Worm (Caenorhabditis elegans) whole organism, early embryonic: ENCODE results near the gene prp-3.

ENCODE experiments used
- B0310.2 ChIP-seq: sonication (generic microtip); optimal IDR thresholded peaks from 2 replicates; lab custom pipeline; 2016; ENCODE audit warnings: mild to moderate bottlenecking, missing genetic modification characterization, missing compliant biosample characterization
- F13C5.2 ChIP-seq: sonication (generic microtip); optimal IDR thresholded peaks from 2 replicates; lab custom pipeline; 2017; ENCODE audit warnings: mild to moderate bottlenecking, missing genetic modification characterization, inconsistent platforms, missing compliant biosample characterization
- aly-1 ChIP-seq: sonication (generic microtip); optimal IDR thresholded peaks from 2 replicates; lab custom pipeline; 2016; ENCODE audit warnings: missing genetic modification characterization, missing compliant biosample characterization
- ama-1 ChIP-seq: fragments of 150-350 bp; optimal IDR thresholded peaks from 2 replicates; lab custom pipeline; 2014
- ceh-13 ChIP-seq: fragments of 200-800 bp; sonication (Bioruptor generic); optimal IDR thresholded peaks from 2 replicates; lab custom pipeline; 2018; ENCODE audit warnings: mild to moderate bottlenecking, missing genetic modification characterization, missing compliant biosample characterization
- ceh-36 ChIP-seq: sonication (generic microtip); optimal IDR thresholded peaks from 2 replicates; lab custom pipeline; 2016; ENCODE audit warnings: missing genetic modification characterization, inconsistent platforms, missing compliant biosample characterization
- ets-7 ChIP-seq: sonication (generic microtip); optimal IDR thresholded peaks from 2 replicates; lab custom pipeline; 2016; ENCODE audit warnings: missing genotype, missing genetic modification characterization, missing compliant biosample characterization
- flt-1 ChIP-seq: fragments of 200-800 bp; sonication (Bioruptor generic); IDR thresholded peaks from 2 replicates; pipeline ENCODE4 v1.3.6; 2022; ENCODE audit warnings: missing genetic modification characterization, missing compliant biosample characterization
- hmbx-1 ChIP-seq: sonication (generic microtip); optimal IDR thresholded peaks from 2 replicates; lab custom pipeline; 2016; ENCODE audit warnings: mild to moderate bottlenecking, missing genetic modification characterization, missing compliant biosample characterization
- hmg-4 ChIP-seq: fragments of 200-800 bp; sonication (Bioruptor generic); optimal IDR thresholded peaks from 2 replicates; lab custom pipeline; 2018; ENCODE audit warnings: mild to moderate bottlenecking, missing genetic modification characterization, missing compliant biosample characterization
- hnd-1 ChIP-seq: sonication (generic microtip); optimal IDR thresholded peaks from 2 replicates; lab custom pipeline; 2016; ENCODE audit warnings: missing genetic modification characterization, missing compliant biosample characterization
- pes-1 ChIP-seq: fragments of 200-800 bp; sonication (Bioruptor generic); IDR thresholded peaks from 2 replicates; pipeline ENCODE4 v1.3.6; 2022; ENCODE audit warnings: missing genetic modification reagents, missing genetic modification characterization, missing compliant biosample characterization
- scrt-1 ChIP-seq: fragments of 200-800 bp; sonication (Bioruptor generic); IDR thresholded peaks from 2 replicates; pipeline ENCODE4 v1.3.6; 2022; ENCODE audit warnings: missing genetic modification characterization, missing compliant biosample characterization
- sea-1 ChIP-seq: fragments of 200-800 bp; sonication (Bioruptor generic); conservative IDR thresholded peaks from 2 replicates; pipeline ENCODE4 v1.3.6; 2022; ENCODE audit warnings: missing genetic modification characterization, missing compliant biosample characterization
- tbx-11 ChIP-seq: fragments of 200-800 bp; sonication (Bioruptor generic); IDR thresholded peaks from 2 replicates; pipeline ENCODE4 v1.3.6; 2022; ENCODE audit warnings: missing genetic modification characterization, missing compliant biosample characterization
- tbx-37 ChIP-seq: fragments of 200-800 bp; sonication (Bioruptor generic); conservative IDR thresholded peaks from 2 replicates; pipeline ENCODE4 v1.3.6; 2022; ENCODE audit warnings: missing genetic modification reagents, missing genetic modification characterization, missing compliant biosample characterization
- tra-4 ChIP-seq: sonication (generic microtip); optimal IDR thresholded peaks from 2 replicates; lab custom pipeline; 2017; ENCODE audit warnings: missing genetic modification characterization, missing compliant biosample characterization

Gene prp-3

DNA sequence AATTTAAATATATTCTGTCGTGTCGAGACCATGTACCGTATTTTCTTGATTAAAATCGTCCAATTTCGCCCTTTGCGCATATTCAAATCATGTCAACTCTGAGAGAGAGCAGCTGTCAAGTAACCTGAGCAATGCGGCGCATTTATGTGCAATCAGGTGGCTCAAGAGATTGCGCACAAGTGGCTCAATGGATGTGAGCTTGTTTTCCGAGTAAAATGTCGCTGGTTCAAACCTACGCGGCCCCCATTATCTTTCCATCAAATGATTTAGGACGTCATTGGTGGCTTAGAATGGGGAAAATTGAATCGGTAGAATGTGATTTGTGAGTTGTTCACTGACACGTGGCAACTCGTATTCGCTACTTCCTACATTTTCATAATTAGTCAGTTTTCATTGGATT, 4.3 kb upstream of the prp-3 start:
- TF ChIP-seq hnd-1 (tag; lab: Kevin White, UChicago) = peak; percentile 46
- peak; percentile 84 for TF ChIP-seq sea-1 (GFP tag; lab: Robert Waterston, UW)
- TF ChIP-seq F13C5.2 (tag; lab: Kevin White, UChicago) = peak; percentile 81
- no peak for TF ChIP-seq B0310.2 (tag; lab: Kevin White, UChicago)
- TF ChIP-seq pes-1 (GFP tag; lab: Robert Waterston, UW) = peak; percentile 74
- peak; percentile 71 for TF ChIP-seq hmg-4 (GFP tag; lab: Kevin White, UChicago)
- peak; percentile 66; the same call in 1 of the 2 replicates for TF ChIP-seq scrt-1 (GFP tag; lab: Robert Waterston, UW)
- TF ChIP-seq ceh-36 (tag; lab: Kevin White, UChicago) = peak; percentile 76
- no peak for TF ChIP-seq ama-1 (lab: Kevin White, UChicago)
- peak; percentile 45 for TF ChIP-seq aly-1 (tag; lab: Kevin White, UChicago)
- TF ChIP-seq ets-7 (tag; lab: Kevin White, UChicago) = no peak
- TF ChIP-seq hmbx-1 (tag; lab: Kevin White, UChicago) = no peak
- no peak for TF ChIP-seq tra-4 (tag; lab: Kevin White, UChicago)
- TF ChIP-seq tbx-37 (GFP tag; lab: Robert Waterston, UW) = peak; percentile 61; the same call in 1 of the 2 replicates
- TF ChIP-seq ceh-13 (GFP tag; lab: Kevin White, UChicago) = peak; percentile 57
- 0 out of 2 replicates have a peak, but pooled peaks have one; percentile 49 for TF ChIP-seq tbx-11 (GFP tag; lab: Robert Waterston, UW)
- TF ChIP-seq flt-1 (GFP tag; lab: Robert Waterston, UW) = peak; percentile 61; the same call in 1 of the 2 replicates

DNA sequence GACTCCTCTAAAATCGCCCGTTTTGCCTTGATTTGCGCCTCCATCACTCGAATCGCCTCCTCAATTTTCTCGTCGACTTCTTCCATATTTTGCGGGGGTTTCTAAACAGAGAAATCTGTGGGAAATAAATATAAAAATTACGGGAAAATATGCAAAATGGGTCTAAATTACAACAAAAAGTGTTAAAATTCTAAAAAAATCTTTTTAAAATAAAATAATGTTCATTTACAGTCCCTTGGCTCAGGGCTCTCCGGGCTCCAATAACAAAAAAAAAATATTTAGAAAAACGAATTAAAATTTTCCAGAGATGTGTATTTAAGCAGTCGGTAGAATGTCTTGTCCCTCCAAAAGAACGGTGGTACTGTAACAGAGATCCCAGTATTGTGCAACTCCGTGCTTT, 3.9 kb downstream of the prp-3 start, which contains the start of gene M03C11.6:
Gene M03C11.6, minus strand, starts transcription at position 101 of the 400 bp plus-strand sequence.
- TF ChIP-seq flt-1 (GFP tag; lab: Robert Waterston, UW) (no peak), tbx-11 (GFP tag; lab: Robert Waterston, UW) (no peak), hmg-4 (GFP tag; lab: Kevin White, UChicago) (no peak), B0310.2 (tag; lab: Kevin White, UChicago) (no peak), tbx-37 (GFP tag; lab: Robert Waterston, UW) (no peak), ceh-13 (GFP tag; lab: Kevin White, UChicago) (no peak), hnd-1 (tag; lab: Kevin White, UChicago) (no peak), scrt-1 (GFP tag; lab: Robert Waterston, UW) (no peak), ets-7 (tag; lab: Kevin White, UChicago) (no peak), aly-1 (tag; lab: Kevin White, UChicago) (no peak), tra-4 (tag; lab: Kevin White, UChicago) (no peak), ceh-36 (tag; lab: Kevin White, UChicago) (no peak), sea-1 (GFP tag; lab: Robert Waterston, UW) (no peak), ama-1 (lab: Kevin White, UChicago) (no peak), F13C5.2 (tag; lab: Kevin White, UChicago) (no peak), hmbx-1 (tag; lab: Kevin White, UChicago) (no peak), pes-1 (GFP tag; lab: Robert Waterston, UW) (no peak)

ce11 chrIII:10421680-10422079, 6.1 kb downstream of the prp-3 start:
- TF ChIP-seq tbx-37 (GFP tag; lab: Robert Waterston, UW) = no peak
- no peak for TF ChIP-seq tbx-11 (GFP tag; lab: Robert Waterston, UW)
- no peak for TF ChIP-seq hmg-4 (GFP tag; lab: Kevin White, UChicago)
- no peak for TF ChIP-seq scrt-1 (GFP tag; lab: Robert Waterston, UW)
- no peak for TF ChIP-seq tra-4 (tag; lab: Kevin White, UChicago)
- no peak for TF ChIP-seq flt-1 (GFP tag; lab: Robert Waterston, UW)
- no peak for TF ChIP-seq ceh-13 (GFP tag; lab: Kevin White, UChicago)
- TF ChIP-seq F13C5.2 (tag; lab: Kevin White, UChicago) = no peak
- no peak for TF ChIP-seq aly-1 (tag; lab: Kevin White, UChicago)

DNA sequence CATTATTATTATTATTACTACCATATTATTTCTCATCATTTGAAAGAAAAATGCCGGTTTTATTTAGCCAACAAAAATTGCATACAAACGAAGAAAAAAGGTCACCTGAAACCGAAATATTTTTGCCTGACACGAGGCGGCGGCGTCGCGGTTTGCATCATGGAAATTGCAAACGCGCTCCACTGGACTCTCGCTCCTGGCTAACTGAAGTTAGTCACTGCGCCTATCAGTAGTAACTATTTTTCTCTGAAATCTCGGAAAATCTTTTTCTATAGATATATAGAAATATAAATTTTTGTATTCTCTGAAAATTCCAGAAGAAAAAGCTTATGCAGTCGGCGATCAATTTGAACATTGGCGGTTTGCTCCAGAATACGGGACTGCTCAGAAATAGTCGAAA, 12.0 kb downstream of the prp-3 start, which contains the start of gene ymel-1:
Gene ymel-1, plus strand, starts transcription at position 318 of the 400 bp plus-strand sequence.
- TF ChIP-seq hmbx-1 (tag; lab: Kevin White, UChicago) = no peak
- peak; percentile 29 for TF ChIP-seq hmg-4 (GFP tag; lab: Kevin White, UChicago)
- TF ChIP-seq pes-1 (GFP tag; lab: Robert Waterston, UW) = 0 out of 2 replicates have a peak, but pooled peaks have one; percentile 14
- no peak for TF ChIP-seq ama-1 (lab: Kevin White, UChicago)

- TF ChIP-seq hnd-1 (tag; lab: Kevin White, UChicago) = no peak
- no peak for TF ChIP-seq tbx-37 (GFP tag; lab: Robert Waterston, UW)
- TF ChIP-seq tbx-11 (GFP tag; lab: Robert Waterston, UW) = no peak
- TF ChIP-seq aly-1 (tag; lab: Kevin White, UChicago) = no peak
- no peak for TF ChIP-seq ets-7 (tag; lab: Kevin White, UChicago)
- no peak for TF ChIP-seq B0310.2 (tag; lab: Kevin White, UChicago)
- no peak for TF ChIP-seq sea-1 (GFP tag; lab: Robert Waterston, UW)
- TF ChIP-seq ceh-13 (GFP tag; lab: Kevin White, UChicago) = no peak
- no peak for TF ChIP-seq ceh-36 (tag; lab: Kevin White, UChicago)
- TF ChIP-seq scrt-1 (GFP tag; lab: Robert Waterston, UW) = no peak
Observed at ce11 chrIII:10407198-10407663, 20.6 kb downstream of the prp-3 start, which contains the start of gene hat-1. Gene hat-1 (minus strand): TSS chrIII:10407248.

ce11 chrIII:10404918-10405317, 22.9 kb downstream of the prp-3 start, which contains the start of the genes M03C11.3 and chl-1:
Gene M03C11.3 (plus strand): TSS chrIII:10405070.
Gene chl-1 (minus strand): TSS chrIII:10405240.
- TF ChIP-seq scrt-1 (GFP tag; lab: Robert Waterston, UW) (no peak), aly-1 (tag; lab: Kevin White, UChicago) (no peak), ceh-36 (tag; lab: Kevin White, UChicago) (no peak), tra-4 (tag; lab: Kevin White, UChicago) (no peak), hmg-4 (GFP tag; lab: Kevin White, UChicago) (no peak), flt-1 (GFP tag; lab: Robert Waterston, UW) (no peak), pes-1 (GFP tag; lab: Robert Waterston, UW) (no peak), ceh-13 (GFP tag; lab: Kevin White, UChicago) (no peak), B0310.2 (tag; lab: Kevin White, UChicago) (no peak)
